Worm (Caenorhabditis elegans) whole organism, L1 larva: ENCODE measurements around the gene twk-16.

Experiments
- ceh-82 ChIP-seq, 3 experiments: fragments of 150-350 bp in 1 of 3; sonication (generic microtip) in 2 of 3; optimal IDR thresholded peaks; 2 replicates each; lab custom pipeline; 2014 to 2017; ENCODE audit warnings: missing biosample characterization in 3 of 3, missing genetic modification characterization in 3 of 3
- elt-2 ChIP-seq: sonication (generic microtip); optimal IDR thresholded peaks from 2 replicates; lab custom pipeline; 2016; ENCODE audit warnings: missing genetic modification characterization, mild to moderate bottlenecking, inconsistent platforms, missing compliant biosample characterization, missing genetic modification reagents
- lir-3 ChIP-seq: sonication (generic microtip); optimal IDR thresholded peaks from 2 replicates; lab custom pipeline; 2016; ENCODE audit warnings: mild to moderate bottlenecking, missing genetic modification characterization, moderate library complexity, missing compliant biosample characterization; ENCODE audit not compliant: poor library complexity
- mdl-1 ChIP-seq, 2 experiments: fragments of 150-350 bp; optimal IDR thresholded peaks; 2 replicates each; lab custom pipeline; 2014 to 2017; ENCODE audit warnings: missing biosample characterization in 2 of 2, missing genetic modification characterization in 2 of 2, inconsistent platforms in 1 of 2
- pag-3 ChIP-seq: sonication (generic microtip); optimal IDR thresholded peaks from 2 replicates; lab custom pipeline; 2017; ENCODE audit warnings: missing genetic modification characterization, mild to moderate bottlenecking, missing compliant biosample characterization, antibody characterized with exemption, borderline replicate concordance; ENCODE audit not compliant: insufficient read depth
- sup-37 ChIP-seq: fragments of 200-800 bp; sonication (Bioruptor generic); optimal IDR thresholded peaks from 2 replicates; lab custom pipeline; 2018; ENCODE audit warnings: mild to moderate bottlenecking, missing genetic modification characterization, missing compliant biosample characterization

- TF ChIP-seq pag-3 (tag; lab: Kevin White, UChicago) (no peak), elt-2 (tag; lab: Kevin White, UChicago) (no peak), sup-37 (no peak), mdl-1 (tag; optimal IDR thresholded peaks at IDR 0.05; lab: Kevin White, UChicago) (no peak), ceh-82 (tag; optimal IDR thresholded peaks at IDR 0.05; lab: Kevin White, UChicago) (no peak), lir-3 (tag; lab: Kevin White, UChicago) (no peak)
Measured at ce11 chrX:3089423-3089822, 8.5 kb downstream of the twk-16 start, which contains the start of gene pccb-1.
